Worm (Caenorhabditis elegans): Measurements from ENCODE around the gene oac-52.
A peak's percentile ranks its signal among the peaks of the same experiment; 100 is the strongest.

Gene oac-52

DNA sequence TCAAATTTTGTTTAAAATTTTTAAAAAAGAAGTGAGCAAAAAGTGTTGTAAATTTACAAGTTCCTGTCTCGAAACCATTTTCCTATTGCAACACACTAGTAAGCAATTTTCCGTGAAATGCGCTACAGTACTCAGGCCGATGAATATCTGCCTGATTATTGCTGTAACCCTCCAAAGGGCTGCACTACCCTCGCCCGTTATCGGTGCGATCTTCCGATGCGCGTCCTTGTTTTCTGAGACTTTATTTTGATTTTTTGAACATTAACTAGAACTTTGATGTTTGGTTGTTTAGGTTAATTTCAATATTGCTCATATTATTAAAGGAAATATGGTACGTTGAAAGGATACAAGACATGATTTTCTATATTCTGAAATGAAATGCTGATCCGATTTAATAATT lies 8.2 kb downstream of the oac-52 start (continued):
- TF ChIP-seq F23B12.7 (tag; optimal IDR thresholded peaks at IDR 0.05; ENCODE audit: insufficient read depth): no peak

DNA sequence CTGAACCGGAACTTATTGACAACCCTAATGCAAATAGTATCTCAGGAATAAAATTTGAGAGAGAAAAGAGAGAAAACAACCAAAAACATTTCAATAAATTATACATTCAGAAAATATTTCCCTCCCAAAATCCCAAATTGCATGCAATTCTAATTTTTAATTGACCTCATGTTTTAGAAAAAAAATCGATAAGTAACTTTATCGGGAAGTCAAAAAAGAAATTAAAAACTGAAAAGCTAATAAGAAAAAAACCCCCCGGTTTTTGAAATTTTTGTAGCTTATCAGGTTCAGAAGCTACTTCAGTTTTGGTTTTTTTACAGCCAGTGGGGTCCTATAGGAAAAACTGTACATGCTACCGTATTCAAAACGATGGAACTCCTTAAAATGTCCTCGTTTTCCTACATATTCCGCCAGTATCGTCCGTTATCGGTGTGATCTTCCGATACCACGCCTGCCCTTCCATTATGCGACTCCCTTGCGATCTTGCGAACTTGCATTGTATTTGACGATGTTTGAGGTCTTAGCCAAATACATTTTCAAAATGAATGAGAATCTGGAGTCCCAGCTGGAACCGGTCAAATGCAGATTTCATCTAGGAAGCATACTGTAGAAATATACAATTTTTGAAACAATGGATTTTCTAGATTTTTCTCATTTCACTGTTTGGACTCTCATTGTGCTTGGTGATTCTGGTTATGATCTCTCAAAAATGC lies 10.1 kb downstream of the oac-52 start, which contains the start of the genes W03B1.3 and oac-51:
TSS of gene W03B1.3 (minus strand) at position 101 of the 713 bp plus-strand sequence.
TSS of gene oac-51 (plus strand) at position 663 of the 713 bp plus-strand sequence.
- TF ChIP-seq mxl-1 (tag; optimal IDR thresholded peaks at IDR 0.05) (no peak), unc-62 (GFP tag; optimal IDR thresholded peaks at IDR 0.05) (no peak), ceh-58 (GFP tag; IDR thresholded peaks at IDR 0.05) (no peak), madf-6 (GFP tag; IDR thresholded peaks at IDR 0.05) (no peak), mes-4 (tag; optimal IDR thresholded peaks at IDR 0.05) (no peak), sptf-2 (GFP tag; optimal IDR thresholded peaks at IDR 0.05) (no peak), F39B2.1 (GFP tag; IDR thresholded peaks at IDR 0.05) (no peak), pbrm-1 (GFP tag; IDR thresholded peaks at IDR 0.05) (no peak), B0035.1 (tag; optimal IDR thresholded peaks at IDR 0.05) (no peak), egl-18 (GFP tag; IDR thresholded peaks at IDR 0.05) (no peak), rpc-1 (optimal IDR thresholded peaks at IDR 0.05) (no peak), rpc-1 (tag; optimal IDR thresholded peaks at IDR 0.05) (no peak), lsl-1 (GFP tag; optimal IDR thresholded peaks at IDR 0.05) (no peak), Y79H2A.3 (GFP tag; conservative IDR thresholded peaks at IDR 0.05) (no peak), bed-2 (GFP tag; IDR thresholded peaks at IDR 0.05) (no peak), let-607 (tag; optimal IDR thresholded peaks at IDR 0.05) (no peak), Y95B8A.8 (GFP tag; IDR thresholded peaks at IDR 0.05) (no peak), attf-5 (GFP tag; optimal IDR thresholded peaks at IDR 0.05) (no peak)

DNA sequence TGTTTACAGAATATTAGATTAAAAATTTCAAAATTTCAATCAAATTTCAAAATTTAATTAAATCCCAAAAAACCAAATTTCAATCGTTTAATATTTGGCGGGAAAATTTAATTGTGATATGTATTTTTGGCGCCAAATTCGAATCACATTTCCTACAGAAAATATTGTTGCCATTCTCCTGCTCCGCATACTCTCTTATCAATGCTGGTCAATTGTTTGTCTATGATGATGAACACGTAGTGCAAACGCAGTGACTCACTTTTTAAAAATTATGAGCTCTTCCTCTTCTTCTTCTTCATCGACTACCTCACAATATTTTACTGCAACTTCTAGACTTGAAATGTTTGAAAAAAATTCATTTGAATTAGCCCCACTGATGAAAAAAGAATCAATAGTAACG lies 20.0 kb downstream of the oac-52 start, which contains the start of gene trpl-2:
TSS of gene trpl-2 (plus strand) at position 210 of the 400 bp plus-strand sequence.
- TF ChIP-seq C06A6.2 (GFP tag; conservative IDR thresholded peaks at IDR 0.05) (no peak), ztf-18 (tag; optimal IDR thresholded peaks at IDR 0.05) (no peak), pha-4 (tag; optimal IDR thresholded peaks at IDR 0.05) (no peak), nhr-179 (tag; optimal IDR thresholded peaks at IDR 0.05) (no peak), let-526 (GFP tag; IDR thresholded peaks at IDR 0.05) (no peak), atf-7 (tag; optimal IDR thresholded peaks at IDR 0.05) (no peak), rec-8 (tag; optimal IDR thresholded peaks at IDR 0.05) (no peak), ceh-40 (GFP tag; IDR thresholded peaks at IDR 0.05) (no peak)

DNA sequence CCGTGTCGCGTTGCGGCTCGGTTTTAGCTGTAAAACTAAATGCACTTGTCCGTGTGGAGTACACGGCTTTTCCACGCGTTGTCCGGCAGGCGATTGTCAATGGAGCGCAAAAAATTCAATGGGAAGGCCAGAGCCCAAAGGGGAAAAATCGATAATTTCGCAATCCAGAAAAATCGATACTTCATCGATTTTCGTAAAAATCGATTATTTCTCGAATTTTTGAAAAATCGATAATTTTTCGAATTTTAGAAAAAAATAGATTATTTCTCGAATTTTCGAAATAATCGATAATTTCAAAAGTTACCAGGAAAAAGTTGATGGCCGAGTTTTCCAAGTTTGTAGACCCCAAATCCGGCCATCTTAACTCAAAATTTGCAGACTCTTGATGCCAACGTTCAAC lies 26.9 kb downstream of the oac-52 start:
- TF ChIP-seq F49E8.2 (tag; optimal IDR thresholded peaks at IDR 0.05; ENCODE audit: insufficient read depth) (no peak), dpff-1 (tag; optimal IDR thresholded peaks at IDR 0.05) (no peak), ekl-4 (GFP tag; IDR thresholded peaks at IDR 0.05) (no peak)

DNA sequence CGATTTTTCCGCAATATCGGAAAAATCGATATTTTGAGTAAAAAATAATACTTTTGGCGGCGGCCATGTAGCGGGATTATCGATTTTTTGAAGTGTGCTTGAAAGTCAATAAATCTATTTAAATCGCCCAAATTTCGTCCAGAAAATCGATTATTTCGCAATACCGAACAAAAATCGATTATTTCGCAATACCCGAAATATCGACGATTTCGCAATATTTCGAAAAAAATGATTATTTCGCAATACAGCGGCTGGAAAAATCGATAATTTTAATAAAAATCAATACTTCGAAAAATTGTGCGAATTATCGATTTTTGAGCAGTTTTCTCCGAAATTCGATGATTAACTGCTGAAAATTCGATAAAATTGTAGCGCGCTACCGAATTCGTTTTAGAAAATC lies 28.4 kb downstream of the oac-52 start:
- TF ChIP-seq unc-130 (GFP tag; optimal IDR thresholded peaks at IDR 0.05) (no peak), cebp-1 (GFP tag; IDR thresholded peaks at IDR 0.05) (peak; percentile 77), cebp-1 (tag; optimal IDR thresholded peaks at IDR 0.05) (peak; percentile 95)

Measured in whole organism, young adult.